Worm (Caenorhabditis elegans): ENCODE results near the gene F38E1.10.

Gene F38E1.10

DNA sequence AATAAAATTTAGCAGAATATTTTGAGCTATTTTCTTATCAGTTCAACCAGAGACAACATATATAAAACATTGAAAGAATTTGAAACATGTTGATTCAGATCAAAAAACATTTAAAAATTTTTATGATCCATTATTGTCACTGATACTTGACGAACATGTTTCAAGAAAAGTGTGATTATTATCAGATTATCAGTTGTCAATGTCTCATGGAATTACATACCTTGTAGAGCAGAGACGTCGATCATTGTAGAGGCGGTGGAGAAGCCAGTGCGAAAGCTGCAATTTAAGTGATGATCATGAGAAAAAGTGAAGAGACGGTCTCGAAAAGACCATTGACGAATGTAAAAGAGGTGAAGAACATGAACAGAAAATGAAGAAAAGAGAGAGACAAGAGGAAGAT, 27.1 kb upstream of the F38E1.10 start, which contains the start of gene F52E1.9:
Gene F52E1.9, minus strand, starts transcription at position 278 of the 400 bp plus-strand sequence.
- TF ChIP-seq cnd-1 (tag; optimal IDR thresholded peaks at IDR 0.05) (no peak), sem-2 (GFP tag; optimal IDR thresholded peaks at IDR 0.05) (no peak), elt-1 (tag; optimal IDR thresholded peaks at IDR 0.05; ENCODE audit: borderline replicate concordance, insufficient read depth) (no peak), nhr-76 (tag; optimal IDR thresholded peaks at IDR 0.05) (no peak), snpc-4 (tag; optimal IDR thresholded peaks at IDR 0.05) (no peak), M03D4.4 (tag; optimal IDR thresholded peaks at IDR 0.05) (no peak), pha-4 (tag; optimal IDR thresholded peaks at IDR 0.05) (no peak), sptf-1 (tag; optimal IDR thresholded peaks at IDR 0.05) (no peak), ztf-11 (tag; optimal IDR thresholded peaks at IDR 0.05) (no peak), elt-3 (tag; optimal IDR thresholded peaks at IDR 0.05) (no peak), hlh-1 (tag; optimal IDR thresholded peaks at IDR 0.05) (no peak), lin-13 (tag; optimal IDR thresholded peaks at IDR 0.05) (no peak), drap-1 (GFP tag; optimal IDR thresholded peaks at IDR 0.05) (no peak), nhr-12 (tag; optimal IDR thresholded peaks at IDR 0.05) (no peak), unc-39 (tag; optimal IDR thresholded peaks at IDR 0.05) (no peak), mep-1 (tag; optimal IDR thresholded peaks at IDR 0.05) (no peak), mls-2 (tag; optimal IDR thresholded peaks at IDR 0.05) (no peak)

DNA sequence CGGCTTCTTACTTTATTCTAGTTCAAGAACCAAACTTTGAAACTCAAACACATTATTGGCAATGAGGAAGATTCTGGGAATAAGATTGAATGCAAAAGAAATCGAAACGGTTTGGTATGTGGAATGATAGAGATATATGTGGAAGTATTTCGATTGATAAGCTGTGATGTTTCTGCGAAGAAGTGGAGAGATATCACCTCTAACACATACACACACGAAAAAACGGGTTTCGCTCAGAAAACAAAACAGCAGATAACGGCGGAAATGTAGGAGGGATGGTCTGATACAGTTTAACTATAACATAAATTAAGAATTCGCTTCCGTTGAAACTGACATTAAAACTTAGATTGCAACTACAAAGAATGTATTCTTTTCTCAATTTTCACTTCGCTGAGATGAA, 25.9 kb upstream of the F38E1.10 start:
- TF ChIP-seq lin-32 (GFP tag; optimal IDR thresholded peaks at IDR 0.05) = no peak
- TF ChIP-seq sptf-1 (tag; optimal IDR thresholded peaks at IDR 0.05) = no peak
- TF ChIP-seq pha-4 (tag; optimal IDR thresholded peaks at IDR 0.05) = no peak
- TF ChIP-seq nhr-28 (tag; optimal IDR thresholded peaks at IDR 0.05) = no peak
- no peak for TF ChIP-seq mls-2 (tag; optimal IDR thresholded peaks at IDR 0.05)
- no peak for TF ChIP-seq lsy-2 (tag; optimal IDR thresholded peaks at IDR 0.05)
- TF ChIP-seq mab-5 (tag; optimal IDR thresholded peaks at IDR 0.05) = no peak
- no peak for TF ChIP-seq mep-1 (tag; optimal IDR thresholded peaks at IDR 0.05)
- TF ChIP-seq flh-1 (GFP tag; optimal IDR thresholded peaks at IDR 0.05) = no peak
- no peak for TF ChIP-seq unc-62 (GFP tag; optimal IDR thresholded peaks at IDR 0.05)
- TF ChIP-seq drap-1 (GFP tag; optimal IDR thresholded peaks at IDR 0.05) = no peak
- TF ChIP-seq hlh-1 (tag; optimal IDR thresholded peaks at IDR 0.05) = no peak
- TF ChIP-seq elt-3 (tag; optimal IDR thresholded peaks at IDR 0.05) = no peak
- no peak for TF ChIP-seq ces-1 (GFP tag; optimal IDR thresholded peaks at IDR 0.05)
- TF ChIP-seq snpc-4 (tag; optimal IDR thresholded peaks at IDR 0.05) = no peak
- TF ChIP-seq nhr-237 (tag; optimal IDR thresholded peaks at IDR 0.05) = no peak
- no peak for TF ChIP-seq cnd-1 (tag; optimal IDR thresholded peaks at IDR 0.05)

- TF ChIP-seq ceh-39 (tag; optimal IDR thresholded peaks at IDR 0.05) = no peak
- TF ChIP-seq ceh-43 (GFP tag; optimal IDR thresholded peaks at IDR 0.05) = no peak
- TF ChIP-seq sptf-1 (tag; optimal IDR thresholded peaks at IDR 0.05) = no peak
- no peak for TF ChIP-seq unc-120 (tag; optimal IDR thresholded peaks at IDR 0.05; ENCODE audit: poor library complexity, severe bottlenecking)
- no peak for TF ChIP-seq hlh-1 (tag; optimal IDR thresholded peaks at IDR 0.05)
- TF ChIP-seq lsy-2 (tag; optimal IDR thresholded peaks at IDR 0.05) = no peak
- no peak for TF ChIP-seq M03D4.4 (tag; optimal IDR thresholded peaks at IDR 0.05)
- no peak for TF ChIP-seq snpc-4 (tag; optimal IDR thresholded peaks at IDR 0.05)
- no peak for TF ChIP-seq mep-1 (tag; optimal IDR thresholded peaks at IDR 0.05)
- TF ChIP-seq tbx-8 (GFP tag; optimal IDR thresholded peaks at IDR 0.05) = no peak
- no peak for TF ChIP-seq mab-5 (tag; optimal IDR thresholded peaks at IDR 0.05)
Measured at ce11 chrV:8400808-8401207, 25.5 kb upstream of the F38E1.10 start.

DNA sequence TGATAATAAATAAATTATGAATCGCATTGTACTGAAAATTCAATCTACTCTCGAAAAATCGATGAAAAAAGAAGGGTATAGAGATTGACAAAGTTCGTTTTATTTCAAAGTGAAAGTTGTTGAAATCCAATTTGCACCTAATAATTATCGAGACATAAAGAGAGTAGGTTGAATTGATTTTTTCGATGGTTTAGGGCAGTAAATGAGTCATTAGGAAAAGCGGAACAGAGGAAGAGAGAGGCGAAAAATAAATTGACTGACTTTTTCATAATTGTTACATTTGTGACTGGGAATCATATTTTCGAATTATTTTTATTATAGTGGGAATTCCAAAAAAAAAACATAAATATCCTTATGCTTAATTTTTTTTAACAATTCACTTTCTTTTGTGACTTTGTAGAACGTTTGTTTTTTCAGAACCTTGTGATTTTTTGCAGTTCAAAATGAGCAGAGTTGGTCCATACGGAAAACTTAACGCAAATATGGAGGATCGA, 19.1 kb upstream of the F38E1.10 start, which contains the start of the genes pho-6 and F52E1.3:
Gene pho-6, minus strand, starts transcription at position 101 of the 494 bp plus-strand sequence.
Gene F52E1.3, plus strand, starts transcription at position 444 of the 494 bp plus-strand sequence.
- TF ChIP-seq ceh-83 (GFP tag; optimal IDR thresholded peaks at IDR 0.05) (no peak), lsy-2 (tag; optimal IDR thresholded peaks at IDR 0.05) (no peak), sptf-1 (tag; optimal IDR thresholded peaks at IDR 0.05) (no peak), nhr-237 (tag; optimal IDR thresholded peaks at IDR 0.05) (no peak), drap-1 (GFP tag; optimal IDR thresholded peaks at IDR 0.05) (no peak), nhr-28 (tag; optimal IDR thresholded peaks at IDR 0.05) (no peak), nhr-12 (tag; optimal IDR thresholded peaks at IDR 0.05) (no peak), mep-1 (tag; optimal IDR thresholded peaks at IDR 0.05) (no peak), ces-1 (GFP tag; optimal IDR thresholded peaks at IDR 0.05) (no peak), zip-8 (tag; optimal IDR thresholded peaks at IDR 0.05) (no peak), lin-13 (tag; optimal IDR thresholded peaks at IDR 0.05) (no peak), hlh-1 (tag; optimal IDR thresholded peaks at IDR 0.05) (no peak), snpc-4 (tag; optimal IDR thresholded peaks at IDR 0.05) (no peak), unc-62 (GFP tag; optimal IDR thresholded peaks at IDR 0.05) (no peak)
